Worm (Caenorhabditis elegans): ENCODE results near the gene bmy-1.
A peak's percentile ranks its signal among the peaks of the same experiment; 100 is the strongest.

The bmy-1 gene

DNA sequence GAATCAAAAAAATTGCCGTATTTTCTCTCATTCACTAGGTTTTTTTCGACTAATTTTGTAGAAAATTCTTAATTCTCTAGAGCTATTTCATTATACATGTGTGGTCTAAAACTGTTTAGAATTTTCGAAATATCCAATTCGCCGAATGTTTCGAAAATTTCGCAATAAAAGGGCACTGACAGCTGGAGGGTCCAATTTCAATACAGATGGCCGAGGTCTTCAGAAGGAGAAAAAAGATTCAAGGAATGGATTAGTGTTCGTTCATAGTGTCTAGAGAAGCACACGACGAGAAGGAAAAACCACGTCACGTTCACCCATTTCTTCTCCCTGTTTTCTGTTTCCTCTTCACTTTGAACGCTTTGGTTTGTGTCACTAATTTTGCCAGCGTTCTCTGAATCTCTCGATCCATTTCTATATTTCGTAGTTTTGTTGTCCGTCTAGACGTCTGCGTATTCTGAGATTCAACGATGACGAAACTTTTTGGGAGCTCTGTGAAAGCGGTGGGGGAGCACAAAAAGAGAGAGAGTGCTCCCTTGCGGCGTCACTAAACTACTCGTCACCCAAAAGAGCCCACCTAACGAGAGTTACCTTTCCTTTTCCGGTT, 32.4 kb upstream of the bmy-1 start (continued):
- peak; percentile 54 for TF ChIP-seq nhr-48 (tag; optimal IDR thresholded peaks at IDR 0.05)
- TF ChIP-seq nhr-77 (tag; optimal IDR thresholded peaks at IDR 0.05) = peak; percentile 40
- TF ChIP-seq arid-1 (GFP tag; conservative IDR thresholded peaks at IDR 0.05) = 0 out of 2 replicates have a peak, but pooled peaks have one; percentile 20
- TF ChIP-seq gei-8 (GFP tag; optimal IDR thresholded peaks at IDR 0.05) = peak; percentile 3
- TF ChIP-seq fos-1 (tag; optimal IDR thresholded peaks at IDR 0.05) = no peak
- TF ChIP-seq ztf-7 (tag; optimal IDR thresholded peaks at IDR 0.05) = peak; percentile 39
- peak; percentile 70 for TF ChIP-seq rbr-2 (tag; optimal IDR thresholded peaks at IDR 0.05)
- peak; percentile 79 for TF ChIP-seq hlh-11 (tag; optimal IDR thresholded peaks at IDR 0.05)
- TF ChIP-seq egl-43 (GFP tag; IDR thresholded peaks at IDR 0.05) = 0 out of 2 replicates have a peak, but pooled peaks have one; percentile 32
- TF ChIP-seq zag-1 (tag; optimal IDR thresholded peaks at IDR 0.05) = no peak
- TF ChIP-seq aly-2 (tag; optimal IDR thresholded peaks at IDR 0.05) = no peak
- TF ChIP-seq mdl-1 (tag; optimal IDR thresholded peaks at IDR 0.05) = peak in 1 of 2 experiments; percentile 69
- peak; percentile 79 for TF ChIP-seq dmd-6 (GFP tag; IDR thresholded peaks at IDR 0.05)
- TF ChIP-seq nhr-76 (tag; optimal IDR thresholded peaks at IDR 0.05) = no peak
- TF ChIP-seq Y48G9A.11 (GFP tag; IDR thresholded peaks at IDR 0.05) = no peak
- peak; percentile 58 for TF ChIP-seq nhr-11 (tag; optimal IDR thresholded peaks at IDR 0.05)

DNA sequence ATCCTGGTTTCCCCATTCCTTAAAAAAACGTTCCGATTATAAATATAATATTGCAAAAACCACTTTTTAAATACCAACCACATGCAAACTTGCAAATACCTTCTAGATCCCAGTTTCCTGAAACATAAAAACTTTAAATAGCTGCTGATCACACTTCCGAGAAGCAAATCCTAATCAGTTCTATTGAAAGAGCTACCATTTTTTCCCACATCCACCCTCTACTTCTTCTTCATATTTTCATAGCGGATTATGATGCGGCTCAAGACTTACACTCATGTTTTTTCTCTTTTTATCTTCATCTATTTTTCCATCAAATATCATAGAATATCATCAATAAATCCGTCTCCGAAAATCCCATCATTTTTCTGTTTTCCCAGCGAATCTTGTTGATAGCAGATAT, 31.6 kb upstream of the bmy-1 start:
- TF ChIP-seq dpl-1 (GFP tag; optimal IDR thresholded peaks at IDR 0.05) = no peak
- peak in 1 of 2 experiments; percentile 62 for TF ChIP-seq daf-16 (GFP tag; optimal IDR thresholded peaks at IDR 0.05)
- no peak for TF ChIP-seq daf-16 (tag; optimal IDR thresholded peaks at IDR 0.05)

DNA sequence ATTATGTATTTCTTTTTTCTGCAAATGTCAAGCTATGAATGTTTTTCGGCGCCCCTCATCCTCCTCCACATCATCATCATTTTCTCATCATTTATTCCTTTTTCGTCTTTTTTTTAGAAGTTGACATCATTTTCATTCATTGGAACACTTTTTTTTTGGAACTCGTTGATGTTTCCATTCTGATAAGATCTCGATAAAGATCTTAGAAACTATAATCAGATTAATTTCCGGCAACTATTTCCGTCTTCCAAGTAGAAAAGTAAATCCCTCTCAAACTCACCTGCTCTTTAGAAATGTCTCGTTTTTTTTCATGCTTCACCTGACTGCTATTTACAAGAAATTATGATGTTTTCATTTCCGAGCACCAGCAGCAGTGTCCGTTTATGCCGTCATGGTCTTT, 29.6 kb upstream of the bmy-1 start:
- TF ChIP-seq lsy-2 (tag; optimal IDR thresholded peaks at IDR 0.05) = peak in 1 of 2 experiments; percentile 24
- peak; percentile 76 for TF ChIP-seq aha-1 (tag)
- TF ChIP-seq nhr-11 (tag; optimal IDR thresholded peaks at IDR 0.05) = no peak

DNA sequence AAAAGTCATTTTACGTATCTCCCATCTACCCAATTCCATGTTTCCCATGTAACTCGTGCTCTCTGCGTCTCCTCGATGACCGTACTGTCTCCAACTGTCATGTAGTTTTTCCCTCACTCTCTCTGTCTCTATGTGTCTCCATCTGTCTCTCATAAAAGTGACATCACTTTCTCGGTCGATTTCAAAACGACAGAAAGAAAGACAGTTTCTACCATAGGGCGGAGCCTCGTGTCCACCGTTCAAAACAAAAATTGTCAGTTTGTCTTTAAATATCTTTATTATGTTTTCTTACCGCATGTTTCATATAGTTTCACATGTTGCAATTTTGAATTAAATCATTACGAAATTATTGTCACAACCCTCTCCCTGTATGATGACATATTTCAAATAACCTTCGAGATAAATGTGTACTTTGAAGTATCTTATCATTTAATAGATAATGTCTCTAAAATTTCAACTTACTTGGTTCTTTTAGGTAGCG, 28.2 kb upstream of the bmy-1 start:
- TF ChIP-seq daf-19 (GFP tag; conservative IDR thresholded peaks at IDR 0.05) = no peak
- no peak for TF ChIP-seq D1046.2 (GFP tag; IDR thresholded peaks at IDR 0.05)
- peak; percentile 68 for TF ChIP-seq mep-1 (tag; optimal IDR thresholded peaks at IDR 0.05)
- TF ChIP-seq daf-16 (GFP tag; optimal IDR thresholded peaks at IDR 0.05) = peak in 1 of 2 experiments; percentile 39
- peak; percentile 23 for TF ChIP-seq daf-16 (tag; optimal IDR thresholded peaks at IDR 0.05)
- peak; percentile 76 for TF ChIP-seq nhr-77 (tag; optimal IDR thresholded peaks at IDR 0.05)
- TF ChIP-seq tra-1 (GFP tag; IDR thresholded peaks at IDR 0.05) = peak; percentile 89
- TF ChIP-seq nhr-25 (tag; optimal IDR thresholded peaks at IDR 0.05; ENCODE audit: borderline replicate concordance, insufficient read depth) = peak; percentile 95
- TF ChIP-seq mdt-29 (GFP tag; IDR thresholded peaks at IDR 0.05) = peak; percentile 59; the same call in 1 of the 2 replicates
- TF ChIP-seq fos-1 (tag; optimal IDR thresholded peaks at IDR 0.05) = peak; percentile 60
- peak; percentile 97 for TF ChIP-seq hlh-11 (tag; optimal IDR thresholded peaks at IDR 0.05)
- no peak for TF ChIP-seq ceh-62 (tag; optimal IDR thresholded peaks at IDR 0.05)
- TF ChIP-seq Y48G9A.11 (GFP tag; IDR thresholded peaks at IDR 0.05) = no peak
- TF ChIP-seq lin-1 (GFP tag; IDR thresholded peaks at IDR 0.05) = peak; percentile 58
- TF ChIP-seq F26F4.8 (GFP tag; conservative IDR thresholded peaks at IDR 0.05) = no peak
- peak; percentile 65 for TF ChIP-seq lin-13 (GFP tag; optimal IDR thresholded peaks at IDR 0.05)
- TF ChIP-seq F37D6.2 (tag; optimal IDR thresholded peaks at IDR 0.05) = no peak
- TF ChIP-seq pqm-1 (tag; optimal IDR thresholded peaks at IDR 0.05) = peak; percentile 30
- TF ChIP-seq egl-43 (GFP tag; IDR thresholded peaks at IDR 0.05) = no peak
- TF ChIP-seq fkh-10 (GFP tag; optimal IDR thresholded peaks at IDR 0.05) = no peak
- TF ChIP-seq pha-4 (GFP tag; IDR thresholded peaks at IDR 0.05) = peak; percentile 74; the same call in 1 of the 2 replicates
- TF ChIP-seq pha-4 (tag; optimal IDR thresholded peaks at IDR 0.05) = peak; percentile 57
- no peak for TF ChIP-seq spr-3 (GFP tag; optimal IDR thresholded peaks at IDR 0.05)
- TF ChIP-seq jun-1 (tag; optimal IDR thresholded peaks at IDR 0.05) = peak; percentile 72
- TF ChIP-seq nhr-48 (tag; optimal IDR thresholded peaks at IDR 0.05) = peak; percentile 90
- TF ChIP-seq zag-1 (tag; optimal IDR thresholded peaks at IDR 0.05) = no peak
- 0 out of 2 replicates have a peak, but pooled peaks have one; percentile 22 for TF ChIP-seq arid-1 (GFP tag; conservative IDR thresholded peaks at IDR 0.05)
- peak; percentile 90 for TF ChIP-seq dve-1 (tag; optimal IDR thresholded peaks at IDR 0.05; ENCODE audit: insufficient read depth)
- no peak for TF ChIP-seq ZK546.5 (tag; optimal IDR thresholded peaks at IDR 0.05)
- TF ChIP-seq set-16 (GFP tag; IDR thresholded peaks at IDR 0.05) = 0 out of 2 replicates have a peak, but pooled peaks have one; percentile 10
- peak; percentile 61 for TF ChIP-seq cey-2 (tag; optimal IDR thresholded peaks at IDR 0.05; ENCODE audit: borderline replicate concordance, insufficient read depth)
- TF ChIP-seq lin-39 (tag; optimal IDR thresholded peaks at IDR 0.05) = no peak

Measured in whole organism, L4 larva.